Fruit fly (Drosophila melanogaster): ENCODE results near the gene Mcm6.
A peak's percentile ranks its signal among the peaks of the same experiment; 100 is the strongest.

Gene Mcm6

DNA sequence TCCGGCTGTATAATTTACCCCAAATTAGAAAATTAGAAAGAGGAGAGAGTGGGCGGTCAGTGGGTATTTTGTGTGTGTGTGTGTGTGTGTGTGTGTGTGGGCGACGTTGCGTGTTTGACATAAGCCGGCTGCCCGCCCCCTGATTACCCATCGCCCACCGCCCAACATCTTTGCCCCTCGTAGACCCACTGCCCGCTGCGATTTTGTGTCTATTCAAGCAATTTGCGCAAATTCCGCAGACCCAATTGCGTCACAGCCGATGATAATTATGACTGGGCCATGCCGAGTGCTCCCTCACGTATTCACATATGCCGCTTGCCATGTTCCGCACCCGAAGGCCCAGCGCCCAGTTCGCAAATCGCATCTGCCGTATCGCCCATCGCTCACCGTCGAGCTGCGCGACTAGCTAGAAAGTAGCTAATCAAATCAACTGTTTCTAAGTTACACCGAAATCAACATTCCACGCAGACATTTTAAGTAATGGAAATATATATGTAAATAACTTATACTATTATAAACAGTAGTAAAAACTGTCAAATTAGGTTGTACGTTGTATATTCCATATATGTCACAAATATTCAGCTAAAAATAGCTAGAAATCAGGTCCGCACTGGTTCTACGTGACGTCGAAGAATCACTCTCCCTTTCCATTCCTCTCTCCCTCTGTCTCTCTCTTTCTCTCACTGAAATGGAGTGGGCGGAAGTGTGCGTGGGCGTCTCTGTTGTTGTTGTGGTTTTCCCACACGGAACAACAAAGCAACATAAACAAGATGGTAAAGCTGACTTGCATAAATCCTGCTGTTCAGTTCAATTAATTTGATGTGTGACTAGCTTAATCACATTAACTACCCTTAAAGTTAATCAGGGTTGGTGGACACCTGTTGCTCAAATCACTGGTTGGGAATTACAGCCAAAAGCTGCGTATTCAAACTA, 17.3 kb upstream of the Mcm6 start (continued):
- TF ChIP-seq C15 (GFP tag; IDR thresholded peaks at IDR 0.05) = no peak
- peak; percentile 31 for TF ChIP-seq gcm (GFP tag; optimal IDR thresholded peaks at IDR 0.05)
- peak; percentile 2 for TF ChIP-seq CG12155 (GFP tag; optimal IDR thresholded peaks at IDR 0.05)
- 0 out of 2 replicates have a peak, but pooled peaks have one; percentile 17 for TF ChIP-seq CG10366 (GFP tag; IDR thresholded peaks at IDR 0.05)
- peak; percentile 57 for TF ChIP-seq Meics (GFP tag; optimal IDR thresholded peaks at IDR 0.05)
- no peak for TF ChIP-seq Spps (tag; optimal IDR thresholded peaks at IDR 0.05)
- TF ChIP-seq Oaz (GFP tag; IDR thresholded peaks at IDR 0.05) = no peak
- TF ChIP-seq Sin3A (optimal IDR thresholded peaks at IDR 0.05) = no peak
- TF ChIP-seq CG4328 (GFP tag; optimal IDR thresholded peaks at IDR 0.05) = peak; percentile 64
- TF ChIP-seq ken (GFP tag; IDR thresholded peaks at IDR 0.05) = no peak
- no peak for TF ChIP-seq fd96Cb (tag; optimal IDR thresholded peaks at IDR 0.05)
- no peak for TF ChIP-seq bab2 (GFP tag; optimal IDR thresholded peaks at IDR 0.05)
- TF ChIP-seq CG8388 (GFP tag; optimal IDR thresholded peaks at IDR 0.05) = peak; percentile 37
- peak; percentile 31 for TF ChIP-seq Ssrp (tag; optimal IDR thresholded peaks at IDR 0.05)
- TF ChIP-seq lov (optimal IDR thresholded peaks at IDR 0.05) = no peak
- no peak for TF ChIP-seq lov (GFP tag; IDR thresholded peaks at IDR 0.05)
- TF ChIP-seq CG6854 (GFP tag; optimal IDR thresholded peaks at IDR 0.05) = peak; percentile 54
- TF ChIP-seq hb (GFP tag; IDR thresholded peaks at IDR 0.05; ENCODE audit: partially characterized antibody) = no peak
- TF ChIP-seq CG12104 (GFP tag; optimal IDR thresholded peaks at IDR 0.05) = no peak
- TF ChIP-seq Chrac-16 (GFP tag; optimal IDR thresholded peaks at IDR 0.05) = peak; percentile 24
- no peak for TF ChIP-seq CG12299 (tag; optimal IDR thresholded peaks at IDR 0.05)
- TF ChIP-seq CG15269 (tag; optimal IDR thresholded peaks at IDR 0.05) = peak; percentile 47
- no peak for TF ChIP-seq Dip2 (GFP tag; IDR thresholded peaks at IDR 0.05)
- TF ChIP-seq CG11695 (GFP tag; IDR thresholded peaks at IDR 0.05) = no peak
- TF ChIP-seq ham (GFP tag; IDR thresholded peaks at IDR 0.05) = no peak
- peak; percentile 33 for TF ChIP-seq nau (GFP tag; optimal IDR thresholded peaks at IDR 0.05)
- TF ChIP-seq CG16863 (GFP tag; optimal IDR thresholded peaks at IDR 0.05) = no peak
- no peak for TF ChIP-seq CG14667 (GFP tag; IDR thresholded peaks at IDR 0.05)
- TF ChIP-seq caup (GFP tag; optimal IDR thresholded peaks at IDR 0.05; ENCODE audit: severe bottlenecking) = peak; percentile 57
- TF ChIP-seq ro (GFP tag; IDR thresholded peaks at IDR 0.05) = no peak
- no peak for TF ChIP-seq vnd (GFP tag; IDR thresholded peaks at IDR 0.05; ENCODE audit: partially characterized antibody)
- TF ChIP-seq trem (tag; optimal IDR thresholded peaks at IDR 0.05) = peak; percentile 46
- no peak for TF ChIP-seq knrl (GFP tag; IDR thresholded peaks at IDR 0.05; ENCODE audit: partially characterized antibody)
- TF ChIP-seq CG5180 (GFP tag; optimal IDR thresholded peaks at IDR 0.05) = peak; percentile 11
- TF ChIP-seq ab (GFP tag; optimal IDR thresholded peaks at IDR 0.05) = no peak
- peak; percentile 32 for TF ChIP-seq CG14710 (tag; optimal IDR thresholded peaks at IDR 0.05)
- peak; percentile 93 for TF ChIP-seq sd (tag; optimal IDR thresholded peaks at IDR 0.05)
- TF ChIP-seq az2 (GFP tag; optimal IDR thresholded peaks at IDR 0.05) = no peak
- no peak for TF ChIP-seq sim (GFP tag; IDR thresholded peaks at IDR 0.05)
- TF ChIP-seq CG7987 (GFP tag; optimal IDR thresholded peaks at IDR 0.05) = no peak
- no peak for TF ChIP-seq eyg (GFP tag; optimal IDR thresholded peaks at IDR 0.05)
- TF ChIP-seq fd64A (GFP tag; optimal IDR thresholded peaks at IDR 0.05) = no peak
- TF ChIP-seq Dbx (GFP tag; IDR thresholded peaks at IDR 0.05) = peak; percentile 14; the same call in 1 of the 3 replicates
- TF ChIP-seq CG6272 (GFP tag; IDR thresholded peaks at IDR 0.05) = peak; percentile 18; the same call in 1 of the 2 replicates
- no peak for TF ChIP-seq pros (GFP tag; optimal IDR thresholded peaks at IDR 0.05)
- TF ChIP-seq CG6791 (GFP tag; IDR thresholded peaks at IDR 0.05; ENCODE audit: partially characterized antibody) = no peak
- peak; percentile 63 for TF ChIP-seq CG13424 (tag; optimal IDR thresholded peaks at IDR 0.05)
- TF ChIP-seq CoRest (tag; optimal IDR thresholded peaks at IDR 0.05) = peak; percentile 51
- no peak for TF ChIP-seq fru (optimal IDR thresholded peaks at IDR 0.05)
